Fruit fly (Drosophila melanogaster) whole organism: ENCODE measurements around the gene CG3984.

Experiments
- CG8478 ChIP-seq: fragments of >200 bp; optimal IDR thresholded peaks from 2 replicates; lab custom pipeline; 2018; ENCODE audit warnings: inconsistent platforms
- Dll ChIP-seq: fragments of >200 bp; optimal IDR thresholded peaks from 2 replicates; lab custom pipeline; 2017
- EcR ChIP-seq, 2 experiments: fragments of >200 bp; optimal IDR thresholded peaks; 2 replicates each; lab custom pipeline; 2017; ENCODE audit warnings: missing biosample characterization in 2 of 2, missing genetic modification characterization in 2 of 2, missing genetic modification reagents in 2 of 2
- pan ChIP-seq: fragments of >200 bp; optimal IDR thresholded peaks from 2 replicates; lab custom pipeline; 2017
- psq ChIP-seq: fragments of >200 bp; optimal IDR thresholded peaks from 2 replicates; lab custom pipeline; 2017
- usp ChIP-seq: fragments of >200 bp; optimal IDR thresholded peaks from 2 replicates; lab custom pipeline; 2017; ENCODE audit warnings: missing biosample characterization, missing genetic modification characterization, mixed read lengths

The CG3984 gene

DNA sequence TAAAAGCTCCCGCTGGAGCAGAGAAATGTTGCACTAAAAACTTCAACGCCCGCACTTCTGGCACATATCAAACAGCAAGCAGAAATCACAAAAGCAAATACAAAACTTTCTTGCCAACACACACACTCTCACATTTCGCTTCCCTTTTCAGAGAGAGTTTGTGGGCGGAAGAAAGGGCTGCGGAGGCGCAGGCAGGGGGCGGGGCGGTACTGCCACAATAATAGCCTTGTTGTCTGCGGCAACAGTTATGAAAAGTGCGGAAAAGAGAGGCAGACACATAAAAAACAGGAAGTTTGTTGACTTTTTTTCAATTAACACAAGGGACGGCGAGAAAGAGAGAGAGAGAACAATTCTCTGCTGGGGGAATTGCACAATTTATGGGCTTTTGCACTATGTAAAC, 6.1 kb upstream of the CG3984 start:
- TF ChIP-seq psq (lab: Kevin White, UChicago), result no peak
- no peak for TF ChIP-seq Dll (lab: Kevin White, UChicago)
- no peak for TF ChIP-seq EcR (GFP tag; optimal IDR thresholded peaks at IDR 0.05; lab: Kevin White, UChicago)
- TF ChIP-seq pan, result no peak
- no peak for TF ChIP-seq usp (GFP tag; lab: Kevin White, UChicago)
- no peak for TF ChIP-seq CG8478

DNA sequence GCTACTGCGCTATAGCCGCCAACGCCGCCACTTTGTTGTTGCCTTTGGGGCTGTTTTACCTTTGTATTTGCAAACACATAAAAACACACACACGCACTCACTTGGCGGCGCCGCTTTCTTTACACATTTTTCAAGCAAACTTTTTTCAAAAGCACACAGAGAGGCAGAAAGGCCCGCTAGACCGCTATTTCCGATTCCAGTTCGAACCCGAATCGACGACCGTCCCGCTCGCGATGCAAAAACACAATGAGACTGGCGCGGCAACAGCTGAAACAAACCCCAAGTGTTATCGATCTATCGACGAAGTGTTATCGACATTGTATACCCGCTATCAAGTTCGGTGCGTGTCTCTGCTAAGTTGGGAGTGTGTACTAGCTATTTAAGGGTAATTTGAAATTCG, 5.3 kb upstream of the CG3984 start, which contains the start of gene CG42788:
TSS of gene CG42788 (minus strand) at position 250 of the 400 bp plus-strand sequence.
- TF ChIP-seq psq (lab: Kevin White, UChicago) (no peak), Dll (lab: Kevin White, UChicago) (peak; percentile 1), CG8478 (no peak)

DNA sequence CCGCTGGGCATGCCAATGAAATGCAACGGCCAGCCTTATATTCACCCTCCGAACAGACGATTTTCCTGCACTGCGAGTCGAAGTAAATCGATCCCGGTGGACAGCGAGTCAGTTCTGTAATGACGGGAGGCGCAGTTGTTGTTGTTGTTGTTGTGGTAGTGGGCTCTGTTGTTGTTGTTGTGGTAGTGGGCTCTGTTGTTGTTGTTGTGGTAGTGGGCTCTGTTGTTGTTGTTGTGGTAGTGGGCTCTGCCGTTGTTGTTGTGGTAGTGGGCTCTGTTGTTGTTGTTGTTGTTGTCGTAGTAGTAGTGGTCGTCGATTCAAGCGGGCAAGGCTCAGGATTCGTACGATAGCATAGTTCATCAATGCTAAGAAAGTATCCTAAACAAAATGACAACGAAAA, 933 bp upstream of the CG3984 start:
- TF ChIP-seq EcR (GFP tag; optimal IDR thresholded peaks at IDR 0.05; lab: Kevin White, UChicago) (no peak), Dll (lab: Kevin White, UChicago) (no peak), pan (no peak), CG8478 (no peak), usp (GFP tag; lab: Kevin White, UChicago) (no peak), psq (lab: Kevin White, UChicago) (no peak)

- TF ChIP-seq psq (lab: Kevin White, UChicago), result no peak
- no peak for TF ChIP-seq EcR (GFP tag; optimal IDR thresholded peaks at IDR 0.05; lab: Kevin White, UChicago)
- no peak for TF ChIP-seq pan
- no peak for TF ChIP-seq CG8478
- no peak for TF ChIP-seq Dll (lab: Kevin White, UChicago)
- TF ChIP-seq usp (GFP tag; lab: Kevin White, UChicago), result no peak
Observed at dm6 chr3R:15138251-15138650, 1.3 kb downstream of the CG3984 start.

DNA sequence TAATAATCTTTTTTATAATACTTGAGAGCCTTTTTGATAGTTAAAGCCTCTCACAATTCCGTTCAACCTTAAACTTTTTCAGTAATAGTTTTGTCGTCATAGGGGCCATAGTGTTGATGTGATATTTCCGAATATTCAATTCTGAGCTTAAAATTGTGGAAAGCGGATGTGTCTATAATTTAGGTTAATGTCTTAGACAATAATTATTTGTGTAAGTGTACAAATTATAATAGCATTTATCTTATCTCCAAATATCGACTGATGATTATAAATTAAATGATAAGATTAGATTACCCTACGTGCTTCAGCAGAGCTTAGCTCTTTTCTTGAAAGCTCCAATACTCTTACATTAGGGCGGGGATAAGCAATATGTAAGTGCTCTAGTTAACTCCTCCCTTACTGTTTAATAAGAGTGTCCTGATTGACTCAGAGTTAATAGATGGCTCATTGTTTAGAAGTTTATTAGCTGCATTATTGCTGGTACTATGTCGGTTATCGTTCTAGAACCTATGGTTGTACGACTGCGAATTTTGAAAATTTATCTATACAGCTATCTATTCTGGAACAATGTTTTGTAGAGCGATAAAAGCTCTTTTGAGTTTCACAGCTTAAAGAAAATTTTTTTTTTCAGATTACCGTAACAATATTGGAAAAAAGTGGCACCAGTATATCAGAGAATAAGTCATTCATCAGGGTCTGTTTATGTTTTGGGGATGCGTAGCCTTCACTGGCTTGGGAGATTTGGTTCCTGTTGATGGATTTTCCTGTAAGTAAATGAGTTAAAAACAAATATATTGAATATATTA, 2.3 kb downstream of the CG3984 start:
- TF ChIP-seq CG8478 (no peak), psq (lab: Kevin White, UChicago) (no peak), pan (no peak), EcR (GFP tag; optimal IDR thresholded peaks at IDR 0.05; lab: Kevin White, UChicago) (no peak), Dll (lab: Kevin White, UChicago) (no peak), usp (GFP tag; lab: Kevin White, UChicago) (no peak)

DNA sequence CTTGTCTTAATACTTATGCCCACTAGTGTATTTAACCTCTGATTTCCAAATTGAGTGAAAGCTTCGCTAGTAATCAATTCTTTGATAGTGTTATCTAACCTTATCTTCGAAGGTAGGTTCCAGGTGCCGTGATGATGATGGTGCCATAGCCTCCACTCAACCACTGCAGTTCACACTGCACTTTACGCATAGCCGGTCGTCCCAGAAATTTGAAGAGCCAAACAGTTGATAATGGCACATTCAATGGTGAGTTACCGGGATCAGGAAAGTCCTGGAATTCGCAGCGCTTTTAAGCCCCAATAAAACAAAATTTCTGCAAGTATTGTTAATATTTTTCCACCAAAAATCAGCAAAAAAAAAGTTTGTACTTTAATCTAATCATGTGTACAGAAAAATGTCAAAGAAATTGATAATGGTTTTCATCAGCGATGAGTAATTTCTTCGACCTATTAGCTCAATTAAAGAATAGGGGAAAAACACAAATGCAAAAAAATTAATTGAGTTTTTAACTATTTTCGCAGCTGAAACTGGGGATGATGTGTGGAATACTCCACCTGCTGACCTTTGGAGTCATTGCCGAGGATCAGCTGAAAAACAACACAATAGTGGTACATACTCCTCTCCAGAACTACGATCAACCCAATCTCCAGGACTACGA, 3.0 kb downstream of the CG3984 start, which contains the start of gene CG3987:
TSS of gene CG3987 (plus strand) at position 143 of the 658 bp plus-strand sequence.
- TF ChIP-seq usp (GFP tag; lab: Kevin White, UChicago) (no peak), pan (no peak), CG8478 (no peak), EcR (GFP tag; optimal IDR thresholded peaks at IDR 0.05; lab: Kevin White, UChicago) (no peak)

- TF ChIP-seq usp (GFP tag; lab: Kevin White, UChicago), result no peak
- TF ChIP-seq EcR (GFP tag; optimal IDR thresholded peaks at IDR 0.05; lab: Kevin White, UChicago), result no peak
- no peak for TF ChIP-seq CG8478
- no peak for TF ChIP-seq Dll (lab: Kevin White, UChicago)
- no peak for TF ChIP-seq pan
- no peak for TF ChIP-seq psq (lab: Kevin White, UChicago)
Observed at dm6 chr3R:15145491-15145890, 8.5 kb downstream of the CG3984 start.

- TF ChIP-seq Dll (lab: Kevin White, UChicago) (no peak), CG8478 (no peak), usp (GFP tag; lab: Kevin White, UChicago) (no peak), pan (no peak), EcR (GFP tag; optimal IDR thresholded peaks at IDR 0.05; lab: Kevin White, UChicago) (no peak), psq (lab: Kevin White, UChicago) (no peak)
Observed at dm6 chr3R:15146408-15147037, 9.6 kb downstream of the CG3984 start.

DNA sequence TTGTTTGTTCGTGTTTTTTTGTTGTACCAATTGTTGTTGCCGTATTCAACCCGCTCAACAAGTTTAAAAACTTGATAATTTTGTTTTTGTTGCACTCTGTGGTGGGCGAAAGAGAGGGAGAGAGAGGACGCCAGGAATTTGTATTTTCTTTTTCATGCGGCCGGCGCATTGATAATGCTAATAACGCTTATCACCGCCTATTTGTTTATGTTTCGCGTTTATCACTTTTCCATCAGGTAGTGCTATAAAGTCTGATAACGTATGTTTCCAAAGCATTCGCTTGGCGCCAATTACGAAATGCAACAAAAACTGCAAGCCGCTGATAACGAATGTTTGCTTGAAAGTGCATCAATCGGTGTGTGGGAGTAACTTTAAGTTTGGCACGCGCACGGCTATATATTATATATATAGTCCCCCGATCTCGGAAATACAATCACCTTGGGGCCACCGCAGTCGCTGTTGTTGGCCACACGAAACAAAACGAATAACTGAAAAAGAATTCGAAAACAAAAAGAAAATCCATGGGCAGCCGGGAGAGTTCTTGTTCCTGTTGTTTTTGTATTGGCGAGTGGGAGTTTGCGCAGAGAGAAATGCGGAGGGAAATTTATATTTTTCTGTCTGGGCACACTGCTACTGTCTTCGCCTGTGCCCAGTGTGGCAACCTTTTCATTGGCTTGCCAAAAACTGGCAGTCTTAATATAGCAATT, 10.2 kb downstream of the CG3984 start, which contains the start of gene Glys:
TSS of gene Glys (minus strand) at position 494 of the 707 bp plus-strand sequence.
- no peak for TF ChIP-seq usp (GFP tag; lab: Kevin White, UChicago)
- no peak for TF ChIP-seq EcR (GFP tag; optimal IDR thresholded peaks at IDR 0.05; lab: Kevin White, UChicago)
- TF ChIP-seq CG8478, result no peak
- no peak for TF ChIP-seq pan
- TF ChIP-seq Dll (lab: Kevin White, UChicago), result no peak
- TF ChIP-seq psq (lab: Kevin White, UChicago), result no peak

DNA sequence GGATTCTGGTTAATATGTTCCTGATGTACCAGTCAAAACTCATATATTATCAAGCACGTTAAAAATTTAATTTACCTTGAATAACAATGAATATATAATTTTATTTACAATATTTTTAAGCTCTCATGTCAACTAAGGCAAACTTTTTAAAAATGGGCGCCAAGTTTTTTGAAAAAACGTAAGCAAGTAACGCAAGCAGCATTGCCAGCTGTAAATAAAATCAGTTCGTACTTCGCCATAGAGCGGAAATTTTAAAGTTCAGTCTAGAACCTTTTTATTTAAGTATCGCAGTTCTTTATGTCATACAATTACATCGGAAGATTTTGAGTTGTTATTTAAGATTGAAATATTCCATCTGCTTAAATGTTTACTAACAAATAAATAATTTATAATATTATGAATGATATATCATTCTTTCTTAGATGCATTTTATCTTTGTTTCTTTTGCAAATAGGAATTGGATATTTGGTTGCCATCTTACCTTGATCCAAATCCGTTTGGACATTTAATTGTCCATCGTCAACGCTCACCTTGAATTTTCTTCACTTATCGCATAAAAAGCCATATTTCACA, 11.0 kb downstream of the CG3984 start:
- TF ChIP-seq usp (GFP tag; lab: Kevin White, UChicago) (no peak), EcR (GFP tag; optimal IDR thresholded peaks at IDR 0.05; lab: Kevin White, UChicago) (no peak), pan (no peak), CG8478 (no peak), psq (lab: Kevin White, UChicago) (no peak), Dll (lab: Kevin White, UChicago) (no peak)

dm6 chr3R:15148562-15148961, 11.6 kb downstream of the CG3984 start:
- TF ChIP-seq usp (GFP tag; lab: Kevin White, UChicago), result no peak
